Worm (Caenorhabditis elegans) whole organism, young adult: ENCODE measurements around the gene Y41D4B.1.

Experiments
- B0336.3 ChIP-seq: fragments of 200-800 bp; sonication (Bioruptor generic); IDR thresholded peaks from 2 replicates; pipeline ENCODE4 v1.3.6; 2022; ENCODE audit warnings: missing genetic modification characterization, missing compliant biosample characterization
- C17E4.6 ChIP-seq: fragments of 200-800 bp; sonication (Bioruptor generic); IDR thresholded peaks from 2 replicates; pipeline ENCODE4 v1.3.6; 2022; ENCODE audit warnings: missing genetic modification reagents, missing genetic modification characterization, missing compliant biosample characterization
- F10E7.11 ChIP-seq: sonication (generic microtip); optimal IDR thresholded peaks from 2 replicates; lab custom pipeline; 2017; ENCODE audit warnings: mild to moderate bottlenecking, missing genetic modification characterization, moderate library complexity, missing compliant biosample characterization
- F57C9.4 ChIP-seq: sonication (generic microtip); optimal IDR thresholded peaks from 2 replicates; lab custom pipeline; 2017; ENCODE audit warnings: mild to moderate bottlenecking, missing genetic modification characterization, missing compliant biosample characterization
- Y56A3A.18 ChIP-seq: fragments of 200-800 bp; sonication (Bioruptor generic); IDR thresholded peaks from 2 replicates; pipeline ENCODE4 v1.3.6; 2022; ENCODE audit warnings: missing genetic modification reagents, missing genetic modification characterization, missing compliant biosample characterization
- Y67H2A.10 ChIP-seq: fragments of 200-800 bp; sonication (Bioruptor generic); conservative IDR thresholded peaks from 2 replicates; pipeline ENCODE4 v1.3.6; 2022; ENCODE audit warnings: missing genetic modification reagents, missing genetic modification characterization, missing compliant biosample characterization
- akir-1 ChIP-seq: fragments of 200-800 bp; sonication (Bioruptor generic); optimal IDR thresholded peaks from 2 replicates; lab custom pipeline; 2018; ENCODE audit warnings: mild to moderate bottlenecking, missing genetic modification characterization, moderate library complexity, missing compliant biosample characterization
- ama-1 ChIP-seq, 3 experiments: fragments of 150-350 bp in 1 of 3; sonication (generic microtip) in 2 of 3; optimal IDR thresholded peaks; 2 replicates each; lab custom pipeline; 2014 to 2018; ENCODE audit warnings: missing biosample characterization in 2 of 3, missing genetic modification characterization in 2 of 3, missing genetic modification reagents in 2 of 3
- aptf-2 ChIP-seq: fragments of 200-800 bp; sonication (Bioruptor generic); conservative IDR thresholded peaks from 2 replicates; pipeline ENCODE4 v1.3.6; 2022; ENCODE audit warnings: missing genetic modification reagents, missing genetic modification characterization, missing compliant biosample characterization
- aptf-3 ChIP-seq: fragments of 200-800 bp; sonication (Bioruptor generic); IDR thresholded peaks from 2 replicates; pipeline ENCODE4 v1.3.6; 2022; ENCODE audit warnings: missing genetic modification characterization, missing compliant biosample characterization
- attf-3 ChIP-seq: fragments of 200-800 bp; sonication (Bioruptor generic); conservative IDR thresholded peaks from 2 replicates; pipeline ENCODE4 v1.3.6; 2022; ENCODE audit warnings: missing genetic modification reagents, missing genetic modification characterization, missing compliant biosample characterization
- attf-5 ChIP-seq: fragments of 200-800 bp; sonication (Bioruptor generic); optimal IDR thresholded peaks from 2 replicates; lab custom pipeline; 2018; ENCODE audit warnings: mild to moderate bottlenecking, missing genetic modification characterization, missing compliant biosample characterization
- bed-2 ChIP-seq: fragments of 200-800 bp; sonication (Bioruptor generic); IDR thresholded peaks from 2 replicates; pipeline ENCODE4 v1.3.6; 2022; ENCODE audit warnings: missing genetic modification reagents, missing genetic modification characterization, missing compliant biosample characterization
- ccch-3 ChIP-seq: fragments of 200-800 bp; sonication (Bioruptor generic); optimal IDR thresholded peaks from 2 replicates; lab custom pipeline; 2018; ENCODE audit warnings: mild to moderate bottlenecking, missing genetic modification characterization, missing compliant biosample characterization
- ceh-100 ChIP-seq: fragments of 200-800 bp; sonication (Bioruptor generic); IDR thresholded peaks from 2 replicates; pipeline ENCODE4 v1.3.6; 2022; ENCODE audit warnings: missing genetic modification reagents, missing genetic modification characterization, missing compliant biosample characterization
- ceh-91 ChIP-seq: fragments of 200-800 bp; sonication (Bioruptor generic); IDR thresholded peaks from 2 replicates; pipeline ENCODE4 v1.3.6; 2022; ENCODE audit warnings: missing genetic modification reagents, missing genetic modification characterization, missing compliant biosample characterization
- egl-44 ChIP-seq: fragments of 200-800 bp; sonication (Bioruptor generic); IDR thresholded peaks from 2 replicates; pipeline ENCODE4 v1.3.6; 2022; ENCODE audit warnings: missing genetic modification reagents, missing genetic modification characterization, missing compliant biosample characterization
- ekl-4 ChIP-seq: fragments of 200-800 bp; sonication (Bioruptor generic); IDR thresholded peaks from 2 replicates; pipeline ENCODE4 v1.3.6; 2022; ENCODE audit warnings: missing genetic modification reagents, missing genetic modification characterization, missing compliant biosample characterization
- ets-4 ChIP-seq: fragments of 200-800 bp; sonication (Bioruptor generic); optimal IDR thresholded peaks from 2 replicates; lab custom pipeline; 2018; ENCODE audit warnings: mild to moderate bottlenecking, missing genetic modification characterization, missing compliant biosample characterization
- hmg-1.2 ChIP-seq: fragments of 200-800 bp; sonication (Bioruptor generic); IDR thresholded peaks from 2 replicates; pipeline ENCODE4 v1.3.6; 2022; ENCODE audit warnings: missing genetic modification reagents, missing genetic modification characterization, missing compliant biosample characterization
- hmg-20 ChIP-seq: fragments of 200-800 bp; sonication (Bioruptor generic); IDR thresholded peaks from 2 replicates; pipeline ENCODE4 v1.3.6; 2022; ENCODE audit warnings: missing genetic modification reagents, missing genetic modification characterization, missing compliant biosample characterization
- hsf-1 ChIP-seq: fragments of 200-800 bp; sonication (Bioruptor generic); IDR thresholded peaks from 2 replicates; pipeline ENCODE4 v1.3.6; 2022; ENCODE audit warnings: missing genetic modification reagents, missing genetic modification characterization, missing compliant biosample characterization
- lin-26 ChIP-seq: fragments of 200-800 bp; sonication (Bioruptor generic); IDR thresholded peaks from 2 replicates; pipeline ENCODE4 v1.3.6; 2022; ENCODE audit warnings: missing genetic modification reagents, missing genetic modification characterization, missing compliant biosample characterization
- lin-40 ChIP-seq: sonication (generic microtip); optimal IDR thresholded peaks from 2 replicates; lab custom pipeline; 2016; ENCODE audit warnings: missing genetic modification characterization, mild to moderate bottlenecking, missing compliant biosample characterization, missing genotype, missing genetic modification reagents
- madf-3 ChIP-seq: fragments of 200-800 bp; sonication (Bioruptor generic); IDR thresholded peaks from 2 replicates; pipeline ENCODE4 v1.3.6; 2022; ENCODE audit warnings: missing genetic modification reagents, missing genetic modification characterization, missing compliant biosample characterization
- madf-8 ChIP-seq: fragments of 200-800 bp; sonication (Bioruptor generic); conservative IDR thresholded peaks from 2 replicates; pipeline ENCODE4 v1.3.6; 2022; ENCODE audit warnings: missing genetic modification reagents, missing genetic modification characterization, missing compliant biosample characterization
- mel-28 ChIP-seq: sonication (generic microtip); optimal IDR thresholded peaks from 2 replicates; lab custom pipeline; 2016; ENCODE audit warnings: borderline replicate concordance, mild to moderate bottlenecking, missing genetic modification characterization, missing compliant biosample characterization
- mxl-1 ChIP-seq: sonication (generic microtip); optimal IDR thresholded peaks from 2 replicates; lab custom pipeline; 2016; ENCODE audit warnings: missing genetic modification characterization, missing compliant biosample characterization
- nfyb-1 ChIP-seq: fragments of 200-800 bp; sonication (Bioruptor generic); IDR thresholded peaks from 2 replicates; pipeline ENCODE4 v1.3.6; 2022; ENCODE audit warnings: missing genetic modification reagents, missing genetic modification characterization, missing compliant biosample characterization
- nhr-120 ChIP-seq: fragments of 200-800 bp; sonication (Bioruptor generic); IDR thresholded peaks from 2 replicates; pipeline ENCODE4 v1.3.6; 2022; ENCODE audit warnings: missing genetic modification characterization, missing compliant biosample characterization
- nhr-179 ChIP-seq: sonication (generic microtip); optimal IDR thresholded peaks from 2 replicates; lab custom pipeline; 2016; ENCODE audit warnings: mild to moderate bottlenecking, missing genetic modification characterization, missing compliant biosample characterization
- nhr-80 ChIP-seq: sonication (generic microtip); optimal IDR thresholded peaks from 2 replicates; lab custom pipeline; 2016; ENCODE audit warnings: missing genetic modification characterization, missing compliant biosample characterization
- pbrm-1 ChIP-seq: fragments of 200-800 bp; sonication (Bioruptor generic); IDR thresholded peaks from 2 replicates; pipeline ENCODE4 v1.3.6; 2022; ENCODE audit warnings: missing genetic modification reagents, missing genetic modification characterization, missing compliant biosample characterization
- pha-4 ChIP-seq: fragments of 150-350 bp; sonication (generic microtip); optimal IDR thresholded peaks from 2 replicates; lab custom pipeline; 2014; ENCODE audit warnings: missing biosample characterization, missing genetic modification reagents, missing genetic modification characterization
- somi-1 ChIP-seq: fragments of 200-800 bp; sonication (Bioruptor generic); optimal IDR thresholded peaks from 2 replicates; lab custom pipeline; 2018; ENCODE audit warnings: mild to moderate bottlenecking, missing genetic modification characterization, missing compliant biosample characterization
- tbx-9 ChIP-seq: sonication (generic microtip); optimal IDR thresholded peaks from 2 replicates; lab custom pipeline; 2016; ENCODE audit warnings: borderline replicate concordance, missing genetic modification characterization, inconsistent platforms, missing compliant biosample characterization
- unc-130 ChIP-seq: sonication (generic microtip); optimal IDR thresholded peaks from 2 replicates; lab custom pipeline; 2016; ENCODE audit warnings: missing genetic modification reagents, missing genetic modification characterization, missing compliant biosample characterization
- ztf-22 ChIP-seq: fragments of 200-800 bp; sonication (Bioruptor generic); optimal IDR thresholded peaks from 2 replicates; lab custom pipeline; 2018; ENCODE audit warnings: mild to moderate bottlenecking, missing genetic modification characterization, moderate library complexity, missing compliant biosample characterization
- ztf-25 ChIP-seq: fragments of 200-800 bp; sonication (Bioruptor generic); IDR thresholded peaks from 2 replicates; pipeline ENCODE4 v1.3.6; 2022; ENCODE audit warnings: missing genetic modification reagents, missing genetic modification characterization, missing compliant biosample characterization

The Y41D4B.1 gene

ce11 chrIV:1676926-1677325 lies 4.4 kb downstream of the Y41D4B.1 start:
- TF ChIP-seq ceh-100 (GFP tag; lab: Robert Waterston, UW) (no peak), bed-2 (no peak), attf-3 (no peak), ztf-22 (GFP tag; lab: Kevin White, UChicago) (no peak), ekl-4 (no peak), ztf-25 (GFP tag; lab: Robert Waterston, UW) (no peak), F57C9.4 (no peak), pha-4 (tag; lab: Kevin White, UChicago) (no peak), Y56A3A.18 (no peak), madf-8 (GFP tag; lab: Robert Waterston, UW) (no peak), nfyb-1 (GFP tag; lab: Robert Waterston, UW) (no peak), aptf-2 (GFP tag; lab: Robert Waterston, UW) (no peak), ccch-3 (GFP tag; lab: Kevin White, UChicago) (no peak), mel-28 (no peak), F10E7.11 (tag; lab: Kevin White, UChicago) (no peak), madf-3 (GFP tag; lab: Robert Waterston, UW) (no peak), nhr-120 (GFP tag; lab: Robert Waterston, UW) (no peak), hmg-1.2 (GFP tag; lab: Robert Waterston, UW) (no peak), pbrm-1 (GFP tag; lab: Robert Waterston, UW) (no peak), Y67H2A.10 (GFP tag; lab: Robert Waterston, UW) (no peak)

DNA sequence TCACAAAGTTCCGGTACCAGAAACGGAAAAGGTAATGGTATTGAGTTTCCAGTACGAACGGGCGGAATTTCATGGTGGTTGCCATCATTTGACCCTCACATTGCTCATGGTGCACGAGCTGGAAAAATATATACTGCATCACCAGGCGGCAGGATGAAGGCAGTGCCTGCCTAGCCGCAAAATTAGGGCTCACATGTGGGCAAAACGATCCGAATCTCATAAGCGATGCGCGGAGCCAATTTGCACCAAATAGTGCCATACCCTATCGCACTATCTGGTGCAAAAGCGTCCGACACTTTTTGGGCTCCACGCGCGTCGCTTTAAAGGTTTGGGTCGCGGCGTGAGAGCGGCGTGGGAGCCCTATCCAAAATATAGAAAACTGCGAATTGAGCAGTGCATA lies 6.7 kb downstream of the Y41D4B.1 start:
- TF ChIP-seq pbrm-1 (GFP tag; lab: Robert Waterston, UW) = no peak
- no peak for TF ChIP-seq lin-26
- no peak for TF ChIP-seq attf-3
- TF ChIP-seq ets-4 (GFP tag; lab: Kevin White, UChicago) = no peak
- no peak for TF ChIP-seq aptf-3 (GFP tag; lab: Robert Waterston, UW)
- no peak for TF ChIP-seq ztf-22 (GFP tag; lab: Kevin White, UChicago)
- TF ChIP-seq B0336.3 (GFP tag; lab: Robert Waterston, UW) = no peak
- TF ChIP-seq madf-8 (GFP tag; lab: Robert Waterston, UW) = no peak
- no peak for TF ChIP-seq F57C9.4
- TF ChIP-seq unc-130 (GFP tag; lab: Kevin White, UChicago) = no peak

ce11 chrIV:1682066-1682465 lies 9.6 kb downstream of the Y41D4B.1 start, which contains the start of gene Y41D4B.24:
TSS of gene Y41D4B.24 (minus strand) at chrIV:1682166.
- TF ChIP-seq tbx-9 (tag; lab: Kevin White, UChicago) = no peak
- TF ChIP-seq mxl-1 = no peak
- no peak for TF ChIP-seq egl-44
- no peak for TF ChIP-seq C17E4.6
- TF ChIP-seq lin-40 (tag; lab: Kevin White, UChicago) = no peak
- TF ChIP-seq ets-4 (GFP tag; lab: Kevin White, UChicago) = no peak
- TF ChIP-seq ama-1 (optimal IDR thresholded peaks at IDR 0.05; lab: Kevin White, UChicago) = no peak
- TF ChIP-seq ama-1 (GFP tag; optimal IDR thresholded peaks at IDR 0.05; lab: Kevin White, UChicago) = no peak
- TF ChIP-seq ceh-91 (GFP tag; lab: Robert Waterston, UW) = no peak
- no peak for TF ChIP-seq hmg-20
- no peak for TF ChIP-seq hsf-1 (GFP tag; lab: Robert Waterston, UW)
- no peak for TF ChIP-seq nhr-179 (tag; lab: Kevin White, UChicago)
- no peak for TF ChIP-seq nhr-80 (tag; lab: Kevin White, UChicago)
- TF ChIP-seq akir-1 (GFP tag; lab: Kevin White, UChicago) = no peak
- no peak for TF ChIP-seq attf-5 (GFP tag; lab: Kevin White, UChicago)
- no peak for TF ChIP-seq somi-1 (GFP tag; lab: Kevin White, UChicago)
